Worm (Caenorhabditis elegans): ENCODE results near the gene K06G5.1.

K06G5.1 gene

DNA sequence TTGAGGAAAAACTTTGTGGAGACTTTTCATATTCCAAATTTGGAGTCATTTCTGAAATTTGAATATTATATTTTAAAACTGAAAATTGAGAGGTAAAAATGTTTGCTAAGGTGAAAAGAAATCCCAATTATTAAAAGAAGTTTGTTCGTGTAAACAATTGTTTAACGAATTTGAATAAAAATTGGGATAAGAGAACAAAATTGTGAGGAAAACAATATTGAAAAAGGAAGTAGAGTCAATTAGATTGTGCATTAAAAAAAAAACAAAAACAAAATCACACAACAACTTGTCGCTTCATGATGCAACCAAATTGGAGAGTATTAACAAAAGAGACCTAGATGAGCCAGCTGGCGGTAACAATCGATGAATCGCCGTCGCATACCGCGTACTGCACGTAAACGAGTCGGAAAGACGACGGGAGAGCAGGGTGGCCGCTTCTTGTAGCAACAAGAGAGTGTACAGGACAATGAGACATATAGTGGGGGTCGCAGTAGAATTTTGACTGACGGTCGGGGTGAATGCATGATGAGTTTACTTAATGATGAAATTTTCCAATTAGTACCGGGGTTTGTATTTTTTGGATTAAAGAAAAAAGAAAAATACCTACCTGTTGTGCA, 28.7 kb downstream of the K06G5.1 start, which contains the start of gene K04C1.3:
TSS of gene K04C1.3 (minus strand) at position 51 of the 617 bp plus-strand sequence.
- TF ChIP-seq ceh-31 (tag; optimal IDR thresholded peaks at IDR 0.05) (peak; percentile 60), rnt-1 (tag; optimal IDR thresholded peaks at IDR 0.05) (no peak)

DNA sequence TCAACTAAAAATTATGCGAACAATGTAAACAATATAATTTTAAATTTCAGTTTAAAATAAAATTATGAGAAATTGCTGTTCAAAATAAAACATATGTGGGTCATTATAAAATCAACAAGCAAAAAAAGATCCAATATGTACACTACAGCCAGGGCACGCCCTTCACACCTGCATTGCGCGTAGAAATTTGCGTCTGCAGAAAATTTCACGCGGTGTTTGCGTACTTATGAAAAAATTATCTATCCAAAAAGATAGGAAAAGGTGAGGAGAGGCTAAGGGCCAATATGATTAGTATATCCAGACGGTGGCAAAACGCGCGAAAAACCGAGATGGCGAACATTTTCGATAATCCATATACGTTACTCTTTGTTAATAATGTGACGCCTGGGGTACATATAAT, 29.7 kb downstream of the K06G5.1 start:
- no peak for TF ChIP-seq pag-3 (tag; optimal IDR thresholded peaks at IDR 0.05; ENCODE audit: borderline replicate concordance)
- peak; percentile 40 for TF ChIP-seq elt-2 (tag; optimal IDR thresholded peaks at IDR 0.05)

DNA sequence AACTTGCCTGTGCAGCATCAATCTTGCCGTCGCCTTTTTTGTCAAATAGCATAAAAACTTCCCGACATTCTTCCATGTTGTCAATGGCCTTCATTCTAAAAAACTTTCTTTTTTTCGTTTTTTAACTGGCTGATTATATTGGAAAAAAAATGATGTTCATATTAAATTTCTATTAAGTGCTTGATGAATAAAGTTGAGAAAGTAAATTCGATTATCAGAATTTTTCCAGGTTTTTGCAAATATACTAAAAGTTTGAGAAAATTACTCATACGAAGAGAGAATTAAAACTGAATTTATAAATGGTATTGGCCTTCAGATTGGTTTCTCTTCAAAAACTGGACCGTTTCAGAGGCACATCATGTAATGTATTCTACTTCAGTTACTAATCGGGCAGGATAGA, 31.7 kb downstream of the K06G5.1 start, which contains the start of gene mlc-6:
TSS of gene mlc-6 (minus strand) at position 101 of the 400 bp plus-strand sequence.
- TF ChIP-seq ceh-31 (tag; optimal IDR thresholded peaks at IDR 0.05), result no peak
- TF ChIP-seq ahr-1 (tag; optimal IDR thresholded peaks at IDR 0.05), result no peak
- TF ChIP-seq madf-2 (tag; optimal IDR thresholded peaks at IDR 0.05), result no peak
- no peak for TF ChIP-seq hlh-15 (tag; optimal IDR thresholded peaks at IDR 0.05)
- TF ChIP-seq elt-4 (tag; optimal IDR thresholded peaks at IDR 0.05), result no peak
- TF ChIP-seq unc-42 (tag; optimal IDR thresholded peaks at IDR 0.05), result no peak
- TF ChIP-seq ceh-2 (tag; optimal IDR thresholded peaks at IDR 0.05), result no peak
- no peak for TF ChIP-seq unc-3 (GFP tag; conservative IDR thresholded peaks at IDR 0.05)
- no peak for TF ChIP-seq unc-3 (tag; optimal IDR thresholded peaks at IDR 0.05)
- TF ChIP-seq fkh-10 (GFP tag; optimal IDR thresholded peaks at IDR 0.05), result no peak
- no peak for TF ChIP-seq nhr-232 (tag; optimal IDR thresholded peaks at IDR 0.05)
- TF ChIP-seq lin-11 (tag; optimal IDR thresholded peaks at IDR 0.05), result no peak
- TF ChIP-seq C08G9.2 (tag; optimal IDR thresholded peaks at IDR 0.05), result no peak
- no peak for TF ChIP-seq hlh-30 (tag; optimal IDR thresholded peaks at IDR 0.05; ENCODE audit: insufficient read depth)
- TF ChIP-seq ceh-24 (tag; optimal IDR thresholded peaks at IDR 0.05), result no peak
- no peak for TF ChIP-seq syd-9 (tag; optimal IDR thresholded peaks at IDR 0.05)
- no peak for TF ChIP-seq dmd-4 (tag; optimal IDR thresholded peaks at IDR 0.05; ENCODE audit: borderline replicate concordance)
- no peak for TF ChIP-seq mec-3 (tag; optimal IDR thresholded peaks at IDR 0.05; ENCODE audit: borderline replicate concordance)

DNA sequence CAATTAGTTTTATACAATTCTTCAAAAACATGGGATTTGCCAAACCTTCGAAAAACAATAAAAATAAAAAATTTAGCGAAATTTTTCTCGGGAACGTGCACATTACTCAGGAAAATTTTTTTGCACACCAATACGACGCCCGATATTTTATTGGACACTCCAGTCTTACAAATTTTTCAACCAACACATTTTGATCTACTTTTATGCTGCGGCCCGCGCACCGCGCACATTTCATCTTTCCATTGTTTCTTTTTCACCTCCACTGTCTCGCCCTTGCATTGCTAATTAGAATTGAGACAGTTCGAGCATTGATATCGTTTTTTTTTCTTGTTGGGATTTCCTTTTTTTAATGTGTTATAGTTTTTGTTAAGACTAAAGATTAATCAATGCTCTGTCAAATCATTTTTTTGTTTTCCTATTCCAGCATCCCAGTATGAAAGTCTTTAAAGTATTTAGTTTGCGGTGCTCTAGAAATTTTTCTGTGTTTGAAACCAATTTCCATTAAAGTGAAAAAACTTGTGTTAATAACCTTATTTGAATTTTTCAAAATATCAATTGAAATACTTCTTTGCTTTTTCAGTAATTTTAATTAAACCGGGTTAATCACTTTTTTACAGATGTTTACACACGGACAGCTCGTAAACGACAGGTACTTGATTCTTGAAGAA, 32.8 kb downstream of the K06G5.1 start, which contains the start of gene K04C1.5:
TSS of gene K04C1.5 (plus strand) at position 618 of the 668 bp plus-strand sequence.
- no peak for TF ChIP-seq ceh-31 (tag; optimal IDR thresholded peaks at IDR 0.05)
- TF ChIP-seq ceh-19 (GFP tag; optimal IDR thresholded peaks at IDR 0.05), result no peak
- no peak for TF ChIP-seq zip-5 (tag; optimal IDR thresholded peaks at IDR 0.05)
- no peak for TF ChIP-seq fkh-6 (tag; optimal IDR thresholded peaks at IDR 0.05)
- TF ChIP-seq npax-4 (tag; optimal IDR thresholded peaks at IDR 0.05), result no peak
- no peak for TF ChIP-seq ceh-34 (tag; optimal IDR thresholded peaks at IDR 0.05)

DNA sequence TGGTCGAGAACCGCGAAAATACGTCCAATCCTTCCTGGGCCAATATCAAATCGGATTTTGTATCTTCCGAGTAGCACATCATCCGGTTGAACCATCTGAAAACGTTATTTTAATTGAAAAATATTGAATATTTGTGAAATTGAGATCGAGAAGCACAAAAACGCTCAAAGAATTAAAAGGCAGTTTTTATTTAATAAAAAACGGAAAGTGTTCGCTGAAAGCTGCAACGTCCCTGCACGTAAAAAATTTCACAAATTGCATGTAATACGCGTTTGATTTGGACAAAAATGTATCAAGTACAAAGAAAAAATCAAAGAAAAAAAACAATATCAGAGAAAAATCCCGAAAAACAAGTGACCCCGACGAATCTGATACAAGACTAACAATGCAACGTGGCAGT, 37.3 kb downstream of the K06G5.1 start, which contains the start of gene E02H4.6:
TSS of gene E02H4.6 (minus strand) at position 101 of the 400 bp plus-strand sequence.
- TF ChIP-seq lim-6 (tag; optimal IDR thresholded peaks at IDR 0.05), result no peak
- no peak for TF ChIP-seq fax-1 (tag; optimal IDR thresholded peaks at IDR 0.05)
- TF ChIP-seq tbx-7 (tag; optimal IDR thresholded peaks at IDR 0.05), result no peak

DNA sequence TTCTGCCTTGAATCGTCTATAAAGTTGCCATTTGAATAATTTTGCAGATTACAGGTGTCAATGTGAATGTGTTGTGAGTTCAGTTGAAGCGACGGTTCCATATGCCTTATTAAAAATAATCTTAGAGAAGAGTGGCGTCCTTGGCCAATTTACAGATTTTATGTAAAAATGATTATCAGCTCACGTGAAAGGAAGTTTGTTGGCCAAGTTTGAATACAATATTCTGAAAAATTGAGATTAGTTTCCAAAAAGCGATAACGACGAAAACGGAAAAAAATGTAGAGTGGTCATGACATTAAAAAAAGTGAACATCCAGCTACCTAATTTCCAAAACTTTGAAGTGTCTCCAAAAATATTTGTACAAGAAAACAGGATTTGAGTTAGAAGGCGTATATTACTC, 40.3 kb downstream of the K06G5.1 start, which contains the start of gene E02H4.5:
TSS of gene E02H4.5 (minus strand) at position 101 of the 400 bp plus-strand sequence.
- TF ChIP-seq mec-3 (tag; optimal IDR thresholded peaks at IDR 0.05; ENCODE audit: borderline replicate concordance) (no peak), fax-1 (tag; optimal IDR thresholded peaks at IDR 0.05) (no peak), pag-3 (tag; optimal IDR thresholded peaks at IDR 0.05; ENCODE audit: borderline replicate concordance) (no peak), C08G9.2 (tag; optimal IDR thresholded peaks at IDR 0.05) (no peak), gmeb-2 (tag; optimal IDR thresholded peaks at IDR 0.05) (no peak), unc-55 (GFP tag; optimal IDR thresholded peaks at IDR 0.05) (no peak), lin-11 (tag; optimal IDR thresholded peaks at IDR 0.05) (no peak), ceh-24 (tag; optimal IDR thresholded peaks at IDR 0.05) (no peak), fkh-10 (GFP tag; optimal IDR thresholded peaks at IDR 0.05) (no peak), che-1 (tag; optimal IDR thresholded peaks at IDR 0.05) (no peak), eyg-1 (tag; optimal IDR thresholded peaks at IDR 0.05) (no peak), unc-42 (tag; optimal IDR thresholded peaks at IDR 0.05) (no peak), ceh-19 (GFP tag; optimal IDR thresholded peaks at IDR 0.05) (no peak), ceh-22 (tag; optimal IDR thresholded peaks at IDR 0.05) (no peak), dve-1 (tag; optimal IDR thresholded peaks at IDR 0.05) (no peak)
